Fruit fly (Drosophila melanogaster): ENCODE measurements around the gene LysX.

Gene LysX

dm6 chr3L:1204674-1205547 lies 9.8 kb upstream of the LysX start, which contains the start of gene CG9119 (continued):
- TF ChIP-seq CG4820 (GFP tag; optimal IDR thresholded peaks at IDR 0.05) (peak; percentile 33), B-H2 (GFP tag; optimal IDR thresholded peaks at IDR 0.05) (peak; percentile 19), fd96Cb (tag; optimal IDR thresholded peaks at IDR 0.05) (peak; percentile 48), CG17568 (GFP tag; optimal IDR thresholded peaks at IDR 0.05) (no peak), mam (GFP tag; optimal IDR thresholded peaks at IDR 0.05) (peak; percentile 80), CG1792 (GFP tag; optimal IDR thresholded peaks at IDR 0.05) (peak; percentile 34), shn (GFP tag; optimal IDR thresholded peaks at IDR 0.05) (peak; percentile 75), NC2β (GFP tag; optimal IDR thresholded peaks at IDR 0.05) (peak; percentile 27), CG6654 (GFP tag; optimal IDR thresholded peaks at IDR 0.05) (peak; percentile 32), CG16779 (GFP tag; IDR thresholded peaks at IDR 0.05) (no peak), Dip2 (GFP tag; IDR thresholded peaks at IDR 0.05) (peak; percentile 11; the same call in 1 of the 2 replicates), z (GFP tag; IDR thresholded peaks at IDR 0.05) (no peak), Trl (optimal IDR thresholded peaks at IDR 0.05) (no peak), Trl (GFP tag; optimal IDR thresholded peaks at IDR 0.05) (peak; percentile 55), cato (GFP tag; optimal IDR thresholded peaks at IDR 0.05; ENCODE audit: borderline replicate concordance) (no peak), trem (tag; optimal IDR thresholded peaks at IDR 0.05) (peak; percentile 11), slbo (GFP tag; IDR thresholded peaks at IDR 0.05) (peak; percentile 72), CG31224 (GFP tag; IDR thresholded peaks at IDR 0.05) (0 out of 2 replicates have a peak, but pooled peaks have one; percentile 13), CG13775 (GFP tag; optimal IDR thresholded peaks at IDR 0.05) (peak; percentile 68), CG12659 (GFP tag; optimal IDR thresholded peaks at IDR 0.05) (peak; percentile 69), btn (GFP tag; optimal IDR thresholded peaks at IDR 0.05) (peak; percentile 39), nmo (GFP tag; optimal IDR thresholded peaks at IDR 0.05) (peak; percentile 66), NK7.1 (GFP tag; optimal IDR thresholded peaks at IDR 0.05) (no peak), inv (GFP tag; IDR thresholded peaks at IDR 0.05; ENCODE audit: partially characterized antibody) (no peak), CG8089 (GFP tag; optimal IDR thresholded peaks at IDR 0.05) (peak; percentile 31), Awh (GFP tag; IDR thresholded peaks at IDR 0.05) (0 out of 2 replicates have a peak, but pooled peaks have one; percentile 40), pan (optimal IDR thresholded peaks at IDR 0.05) (no peak), pan (GFP tag; optimal IDR thresholded peaks at IDR 0.05 in 1 of 2, IDR thresholded peaks at IDR 0.05 in 1 of 2) (peak in 1 of 2 experiments; percentile 45), disco-r (GFP tag; optimal IDR thresholded peaks at IDR 0.05) (peak; percentile 10), Dfd (GFP tag; optimal IDR thresholded peaks at IDR 0.05) (no peak), CG14860 (GFP tag; IDR thresholded peaks at IDR 0.05; ENCODE audit: partially characterized antibody) (no peak), run (tag; optimal IDR thresholded peaks at IDR 0.05) (peak; percentile 69), CG11247 (GFP tag; IDR thresholded peaks at IDR 0.05) (0 out of 2 replicates have a peak, but pooled peaks have one; percentile 10), jumu (GFP tag; optimal IDR thresholded peaks at IDR 0.05) (peak; percentile 50), grau (tag; optimal IDR thresholded peaks at IDR 0.05) (peak; percentile 95), hb (GFP tag; IDR thresholded peaks at IDR 0.05; ENCODE audit: partially characterized antibody) (no peak), CG16815 (GFP tag; optimal IDR thresholded peaks at IDR 0.05) (peak; percentile 52), jigr1 (GFP tag; IDR thresholded peaks at IDR 0.05) (no peak), CG8290 (GFP tag; optimal IDR thresholded peaks at IDR 0.05) (no peak), CG8290 (tag; optimal IDR thresholded peaks at IDR 0.05) (peak in 1 of 2 experiments; percentile 35), eyg (GFP tag; optimal IDR thresholded peaks at IDR 0.05) (peak; percentile 2), Dbx (GFP tag; IDR thresholded peaks at IDR 0.05) (peak; percentile 55; the same call in 1 of the 3 replicates), knrl (GFP tag; IDR thresholded peaks at IDR 0.05; ENCODE audit: partially characterized antibody) (no peak), ATbp (GFP tag; optimal IDR thresholded peaks at IDR 0.05) (peak; percentile 35), gt (GFP tag; IDR thresholded peaks at IDR 0.05) (no peak), CG7839 (tag; optimal IDR thresholded peaks at IDR 0.05) (peak; percentile 77), nau (GFP tag; optimal IDR thresholded peaks at IDR 0.05) (peak; percentile 51), tin (GFP tag; optimal IDR thresholded peaks at IDR 0.05) (peak; percentile 13), Pdp1 (GFP tag; optimal IDR thresholded peaks at IDR 0.05) (peak; percentile 42 to 66)
